Worm (Caenorhabditis elegans) whole organism, L3 larva: ENCODE measurements around the gene pcrg-1.

ENCODE experiments used
- ama-1 ChIP-seq: fragments of 150-350 bp; optimal IDR thresholded peaks from 2 replicates; lab custom pipeline; 2018
- egl-27 ChIP-seq: sonication (generic microtip); optimal IDR thresholded peaks from 4 replicates; lab custom pipeline; 2017; ENCODE audit warnings: missing biosample characterization, missing genetic modification reagents, missing genetic modification characterization
- fos-1 ChIP-seq: fragments of 150-350 bp; optimal IDR thresholded peaks from 2 replicates; lab custom pipeline; 2014; ENCODE audit warnings: missing biosample characterization, missing genetic modification characterization

DNA sequence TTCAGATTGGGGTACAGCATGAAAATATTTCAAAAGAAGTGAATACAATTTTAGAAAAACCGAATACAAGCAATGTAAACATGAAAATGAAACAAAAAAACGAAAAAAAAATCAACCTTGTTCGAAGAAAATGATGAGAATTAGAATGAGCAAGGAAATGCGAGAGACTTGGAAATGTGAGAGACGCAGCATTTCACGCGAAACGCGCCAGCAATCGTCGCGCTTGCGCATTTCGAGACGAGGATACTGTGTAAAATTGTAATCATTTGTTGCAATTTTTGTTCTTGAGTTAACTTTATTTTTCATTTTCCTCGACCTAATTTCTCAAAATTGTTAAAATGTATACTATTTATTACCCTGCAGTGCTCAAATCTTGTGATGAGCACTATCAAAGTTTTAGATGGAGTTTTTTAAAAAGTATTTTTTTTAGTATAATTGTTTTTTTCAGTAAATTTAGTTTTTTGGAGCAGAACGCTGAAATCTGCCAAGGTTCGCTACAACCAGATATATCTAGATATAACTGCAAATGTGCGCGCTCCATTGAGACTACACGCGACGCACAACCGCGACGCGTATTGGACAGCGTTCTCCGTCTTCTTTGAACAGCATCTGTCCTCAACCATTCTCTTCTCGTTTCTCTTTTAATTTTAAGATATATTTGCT lies 48.2 kb upstream of the pcrg-1 start, which contains the start of gene fust-1:
- peak; percentile 68 for TF ChIP-seq egl-27 (tag; lab: Kevin White, UChicago)
- no peak for TF ChIP-seq fos-1 (tag; lab: Kevin White, UChicago)
- peak; percentile 54 for TF ChIP-seq ama-1 (lab: Kevin White, UChicago)
